Worm (Caenorhabditis elegans) whole organism, L4 larva: ENCODE measurements around the gene F42H10.2.

Experiments used
- D1046.2 ChIP-seq: fragments of 200-800 bp; sonication (Bioruptor generic); IDR thresholded peaks from 2 replicates; pipeline ENCODE4 v1.3.6; 2022; ENCODE audit warnings: missing genetic modification characterization, missing compliant biosample characterization
- F10B5.3 ChIP-seq: sonication (generic microtip); optimal IDR thresholded peaks from 2 replicates; lab custom pipeline; 2016; ENCODE audit warnings: mild to moderate bottlenecking, missing genetic modification characterization, missing compliant biosample characterization
- F37D6.2 ChIP-seq: sonication (generic microtip); optimal IDR thresholded peaks from 2 replicates; lab custom pipeline; 2016; ENCODE audit warnings: mild to moderate bottlenecking, missing genetic modification characterization, missing compliant biosample characterization
- F49E8.2 ChIP-seq: sonication (generic microtip); optimal IDR thresholded peaks from 2 replicates; lab custom pipeline; 2016; ENCODE audit warnings: missing compliant biosample characterization, mild to moderate bottlenecking, missing genetic modification characterization, borderline replicate concordance
- ZK337.2 ChIP-seq: fragments of 200-800 bp; sonication (Bioruptor generic); IDR thresholded peaks from 2 replicates; pipeline ENCODE4 v1.3.6; 2022; ENCODE audit warnings: missing genetic modification reagents, missing genetic modification characterization, missing compliant biosample characterization
- ZK546.5 ChIP-seq, 2 experiments: sonication (generic microtip); optimal IDR thresholded peaks; 2 replicates each; lab custom pipeline; 2017; ENCODE audit warnings: missing biosample characterization in 2 of 2, missing genetic modification characterization in 2 of 2
- aha-1 ChIP-seq: fragments of 150-350 bp; peaks from one replicate; lab custom pipeline; 2014; ENCODE audit warnings: missing biosample characterization, missing genetic modification characterization
- attf-4 ChIP-seq: sonication (generic microtip); optimal IDR thresholded peaks from 3 replicates; lab custom pipeline; 2017; ENCODE audit warnings: missing biosample characterization, missing genetic modification characterization
- ceh-20 ChIP-seq: fragments of 200-800 bp; sonication (Bioruptor generic); IDR thresholded peaks from 2 replicates; pipeline ENCODE4 v1.3.6; 2022; ENCODE audit warnings: missing genetic modification reagents, missing genetic modification characterization, missing compliant biosample characterization
- ceh-28 ChIP-seq: fragments of 150-350 bp; optimal IDR thresholded peaks from 2 replicates; lab custom pipeline; 2014; ENCODE audit warnings: missing biosample characterization, missing genetic modification reagents, missing genetic modification characterization
- ceh-62 ChIP-seq: sonication (generic microtip); optimal IDR thresholded peaks from 2 replicates; lab custom pipeline; 2017; ENCODE audit warnings: missing biosample characterization, missing genetic modification characterization
- ces-1 ChIP-seq: fragments of 150-350 bp; sonication (generic microtip); optimal IDR thresholded peaks from 4 replicates; lab custom pipeline; 2014; ENCODE audit warnings: missing biosample characterization, missing genetic modification reagents, missing genetic modification characterization
- daf-12 ChIP-seq: fragments of 150-350 bp; optimal IDR thresholded peaks from 2 replicates; lab custom pipeline; 2014; ENCODE audit warnings: missing biosample characterization, missing genetic modification reagents, missing genetic modification characterization
- daf-16 ChIP-seq, 3 experiments: sonication (generic microtip); optimal IDR thresholded peaks; 2 replicates each; lab custom pipeline; 2016 to 2017; ENCODE audit warnings: missing genetic modification characterization in 3 of 3, missing genetic modification reagents in 3 of 3, mild to moderate bottlenecking in 2 of 3, missing compliant biosample characterization in 2 of 3, missing biosample characterization in 1 of 3, moderate library complexity in 1 of 3
- daf-19 ChIP-seq: fragments of 200-800 bp; sonication (Bioruptor generic); conservative IDR thresholded peaks from 2 replicates; pipeline ENCODE4 v1.3.6; 2022; ENCODE audit warnings: missing genetic modification characterization, missing compliant biosample characterization
- daf-8 ChIP-seq: fragments of 200-800 bp; sonication (Bioruptor generic); IDR thresholded peaks from 2 replicates; pipeline ENCODE4 v1.3.6; 2022; ENCODE audit warnings: missing genetic modification characterization, missing compliant biosample characterization
- dmd-6 ChIP-seq: fragments of 200-800 bp; sonication (Bioruptor generic); IDR thresholded peaks from 2 replicates; pipeline ENCODE4 v1.3.6; 2022; ENCODE audit warnings: missing genetic modification reagents, missing genetic modification characterization, missing compliant biosample characterization
- dpl-1 ChIP-seq: fragments of 150-350 bp; optimal IDR thresholded peaks from 2 replicates; lab custom pipeline; 2014; ENCODE audit warnings: missing biosample characterization, missing genetic modification reagents, missing genetic modification characterization
- duxl-1 ChIP-seq: sonication (generic microtip); optimal IDR thresholded peaks from 2 replicates; lab custom pipeline; 2016; ENCODE audit warnings: mild to moderate bottlenecking, missing genetic modification characterization, moderate library complexity, missing compliant biosample characterization; ENCODE audit not compliant: poor library complexity
- dve-1 ChIP-seq: sonication (generic microtip); optimal IDR thresholded peaks from 2 replicates; lab custom pipeline; 2017; ENCODE audit warnings: antibody characterized with exemption, mild to moderate bottlenecking, missing genetic modification characterization, missing compliant biosample characterization; ENCODE audit not compliant: insufficient read depth
- fos-1 ChIP-seq: fragments of 150-350 bp; optimal IDR thresholded peaks from 2 replicates; lab custom pipeline; 2014; ENCODE audit warnings: missing biosample characterization, missing genetic modification characterization
- gei-8 ChIP-seq: fragments of 200-800 bp; sonication (Bioruptor generic); optimal IDR thresholded peaks from 2 replicates; lab custom pipeline; 2018; ENCODE audit warnings: mild to moderate bottlenecking, missing genetic modification characterization, missing compliant biosample characterization
- hlh-30 ChIP-seq: sonication (generic microtip); optimal IDR thresholded peaks from 2 replicates; lab custom pipeline; 2017; ENCODE audit warnings: antibody characterized with exemption, mild to moderate bottlenecking, missing genetic modification characterization, missing compliant biosample characterization; ENCODE audit not compliant: insufficient read depth
- jun-1 ChIP-seq: fragments of 150-350 bp; optimal IDR thresholded peaks from 2 replicates; lab custom pipeline; 2014; ENCODE audit warnings: missing biosample characterization, missing genetic modification reagents, missing genetic modification characterization
- lin-1 ChIP-seq: fragments of 200-800 bp; sonication (Bioruptor generic); IDR thresholded peaks from 2 replicates; pipeline ENCODE4 v1.3.6; 2022; ENCODE audit warnings: missing genetic modification reagents, missing genetic modification characterization, missing compliant biosample characterization
- lin-15B ChIP-seq: fragments of 150-350 bp; sonication (generic microtip); optimal IDR thresholded peaks from 3 replicates; lab custom pipeline; 2014; ENCODE audit warnings: missing biosample characterization, missing genetic modification characterization
- lin-38 ChIP-seq: fragments of 200-800 bp; sonication (Bioruptor generic); IDR thresholded peaks from 2 replicates; pipeline ENCODE4 v1.3.6; 2022; ENCODE audit warnings: missing genetic modification reagents, missing genetic modification characterization, missing compliant biosample characterization
- lin-39 ChIP-seq: fragments of 150-350 bp; optimal IDR thresholded peaks from 2 replicates; lab custom pipeline; 2014; ENCODE audit warnings: missing biosample characterization, missing genetic modification reagents, missing genetic modification characterization
- lir-3 ChIP-seq: sonication (generic microtip); optimal IDR thresholded peaks from 2 replicates; lab custom pipeline; 2016; ENCODE audit warnings: mild to moderate bottlenecking, missing genetic modification characterization, missing compliant biosample characterization
- lsy-2 ChIP-seq, 2 experiments: fragments of 150-350 bp in 1 of 2; sonication (generic microtip) in 1 of 2; optimal IDR thresholded peaks; 2 replicates each; lab custom pipeline; 2014 to 2017; ENCODE audit warnings: missing biosample characterization in 2 of 2, missing genetic modification characterization in 2 of 2
- madf-9 ChIP-seq: fragments of 200-800 bp; sonication (Bioruptor generic); conservative IDR thresholded peaks from 2 replicates; pipeline ENCODE4 v1.3.6; 2022; ENCODE audit warnings: missing genetic modification reagents, missing genetic modification characterization, missing compliant biosample characterization
- mdl-1 ChIP-seq, 2 experiments: fragments of 150-350 bp in 1 of 2; sonication (generic microtip) in 1 of 2; optimal IDR thresholded peaks; 2 replicates each; lab custom pipeline; 2014 to 2017; ENCODE audit warnings: missing biosample characterization in 2 of 2, missing genetic modification characterization in 2 of 2
- mdt-29 ChIP-seq: fragments of 200-800 bp; sonication (Bioruptor generic); IDR thresholded peaks from 2 replicates; pipeline ENCODE4 v1.3.6; 2022; ENCODE audit warnings: missing genetic modification reagents, missing genetic modification characterization, missing compliant biosample characterization
- nhr-102 ChIP-seq: sonication (generic microtip); optimal IDR thresholded peaks from 2 replicates; lab custom pipeline; 2016; ENCODE audit warnings: mild to moderate bottlenecking, missing genetic modification characterization, moderate library complexity, missing compliant biosample characterization
- nhr-11 ChIP-seq: fragments of 150-350 bp; optimal IDR thresholded peaks from 2 replicates; lab custom pipeline; 2014; ENCODE audit warnings: missing biosample characterization, missing genetic modification characterization
- nhr-111 ChIP-seq: fragments of 200-800 bp; sonication (Bioruptor generic); optimal IDR thresholded peaks from 2 replicates; lab custom pipeline; 2018; ENCODE audit warnings: mild to moderate bottlenecking, missing genetic modification characterization, missing compliant biosample characterization
- nhr-25 ChIP-seq: sonication (generic microtip); optimal IDR thresholded peaks from 2 replicates; lab custom pipeline; 2017; ENCODE audit warnings: missing genetic modification characterization, mild to moderate bottlenecking, missing compliant biosample characterization, antibody characterized with exemption, moderate library complexity, borderline replicate concordance; ENCODE audit not compliant: insufficient read depth
- nhr-42 ChIP-seq: fragments of 200-800 bp; sonication (Bioruptor generic); IDR thresholded peaks from 2 replicates; pipeline ENCODE4 v1.3.6; 2022; ENCODE audit warnings: missing genetic modification characterization, missing compliant biosample characterization
- php-3 ChIP-seq: fragments of 200-800 bp; sonication (Bioruptor generic); IDR thresholded peaks from 2 replicates; pipeline ENCODE4 v1.3.6; 2022; ENCODE audit warnings: missing genetic modification reagents, missing genetic modification characterization, missing compliant biosample characterization
- saeg-2 ChIP-seq: fragments of 200-800 bp; sonication (Bioruptor generic); IDR thresholded peaks from 2 replicates; pipeline ENCODE4 v1.3.6; 2022; ENCODE audit warnings: missing genetic modification reagents, missing genetic modification characterization, missing compliant biosample characterization
- sdz-12 ChIP-seq: fragments of 200-800 bp; sonication (Bioruptor generic); optimal IDR thresholded peaks from 2 replicates; lab custom pipeline; 2018; ENCODE audit warnings: mild to moderate bottlenecking, missing genetic modification characterization, missing compliant biosample characterization
- skn-1 ChIP-seq: fragments of 150-350 bp; optimal IDR thresholded peaks from 2 replicates; lab custom pipeline; 2014; ENCODE audit warnings: missing biosample characterization, missing genetic modification characterization
- tra-1 ChIP-seq: fragments of 200-800 bp; sonication (Bioruptor generic); IDR thresholded peaks from 2 replicates; pipeline ENCODE4 v1.3.6; 2022; ENCODE audit warnings: missing genetic modification reagents, missing genetic modification characterization, missing compliant biosample characterization
- unc-39 ChIP-seq: sonication (generic microtip); optimal IDR thresholded peaks from 2 replicates; lab custom pipeline; 2017; ENCODE audit warnings: missing biosample characterization, missing genetic modification characterization
- zip-2 ChIP-seq: fragments of 150-350 bp; optimal IDR thresholded peaks from 2 replicates; lab custom pipeline; 2014; ENCODE audit warnings: missing biosample characterization, missing genetic modification characterization
- ztf-11 ChIP-seq: fragments of 150-350 bp; optimal IDR thresholded peaks from 2 replicates; lab custom pipeline; 2014; ENCODE audit warnings: missing biosample characterization, missing genetic modification characterization
- ztf-7 ChIP-seq: fragments of 150-350 bp; optimal IDR thresholded peaks from 2 replicates; lab custom pipeline; 2014; ENCODE audit warnings: missing biosample characterization, missing genetic modification characterization

F42H10.2 gene

DNA sequence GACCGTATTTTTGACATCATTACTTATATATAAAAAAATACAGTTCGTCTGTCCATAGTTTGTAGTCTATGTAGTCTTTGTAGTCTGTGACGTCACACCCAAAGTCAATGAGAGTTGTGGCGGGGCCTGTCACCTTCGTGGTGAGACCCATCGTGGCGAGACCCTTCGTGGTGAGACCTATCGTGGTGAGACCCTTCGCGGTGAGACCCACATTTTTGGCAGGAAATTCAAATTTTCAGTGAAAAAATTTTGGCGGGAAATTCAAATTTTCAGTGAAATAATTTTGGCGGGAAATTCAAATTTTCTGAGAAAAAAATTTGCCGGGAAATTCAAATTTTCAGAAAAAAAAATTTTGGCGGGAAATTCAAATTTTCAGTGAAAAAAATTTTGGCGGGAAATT, 49.1 kb upstream of the F42H10.2 start:
- TF ChIP-seq lin-38 (GFP tag; lab: Robert Waterston, UW) (peak; percentile 10; the same call in 1 of the 2 replicates), D1046.2 (GFP tag; lab: Robert Waterston, UW) (0 out of 2 replicates have a peak, but pooled peaks have one; percentile 16), nhr-42 (GFP tag; lab: Robert Waterston, UW) (0 out of 2 replicates have a peak, but pooled peaks have one; percentile 28)

DNA sequence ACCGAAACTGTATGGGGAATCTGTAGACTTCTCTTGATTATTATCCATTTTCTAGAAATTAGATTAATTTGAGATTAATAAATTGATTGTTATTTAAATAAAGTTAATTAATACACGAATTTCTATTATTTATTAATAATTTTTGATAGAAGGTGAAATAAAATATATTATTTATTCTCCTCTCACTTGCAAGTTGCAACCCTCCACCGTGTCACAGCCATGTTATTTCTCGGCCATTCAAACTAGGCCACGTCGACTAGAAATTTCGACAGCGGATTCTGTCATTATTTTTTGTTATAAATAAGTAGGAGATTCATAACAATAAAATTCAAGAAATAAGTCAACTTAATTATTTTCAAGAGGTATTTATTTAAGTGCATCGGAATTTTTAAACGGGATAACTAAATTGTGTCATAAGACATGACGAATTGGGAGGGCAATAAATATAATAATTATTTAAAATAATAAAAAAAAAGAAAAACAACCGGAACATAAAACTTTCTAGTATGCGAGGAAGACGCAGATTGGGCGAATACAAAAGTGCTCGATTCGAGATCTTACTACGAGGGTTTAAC, 46.8 kb upstream of the F42H10.2 start, which contains the start of gene ufbp-1:
Gene ufbp-1, minus strand, starts transcription at position 51 of the 575 bp plus-strand sequence.
- peak in 1 of 2 experiments; percentile 93 for TF ChIP-seq lsy-2 (tag; optimal IDR thresholded peaks at IDR 0.05; lab: Kevin White, UChicago)
- no peak for TF ChIP-seq skn-1 (tag; lab: Kevin White, UChicago)
- peak; percentile 79 for TF ChIP-seq php-3
- no peak for TF ChIP-seq ceh-20 (GFP tag; lab: Robert Waterston, UW)
- 0 out of 2 replicates have a peak, but pooled peaks have one; percentile 23 for TF ChIP-seq daf-8
- peak; percentile 63 for TF ChIP-seq ztf-7 (tag; lab: Kevin White, UChicago)
- TF ChIP-seq daf-12 (tag; lab: Kevin White, UChicago) = no peak
- TF ChIP-seq madf-9 (GFP tag; lab: Robert Waterston, UW) = 0 out of 2 replicates have a peak, but pooled peaks have one; percentile 24
- TF ChIP-seq dpl-1 (GFP tag; lab: Kevin White, UChicago) = peak; percentile 61
- peak; percentile 71 for TF ChIP-seq gei-8 (GFP tag; lab: Kevin White, UChicago)
- peak; percentile 42 for TF ChIP-seq attf-4
- no peak for TF ChIP-seq nhr-25
- TF ChIP-seq fos-1 (tag; lab: Kevin White, UChicago) = no peak
- no peak for TF ChIP-seq lin-39
- TF ChIP-seq nhr-102 (tag; lab: Kevin White, UChicago) = peak; percentile 68
- TF ChIP-seq nhr-11 = no peak
- TF ChIP-seq daf-16 (GFP tag; optimal IDR thresholded peaks at IDR 0.05; lab: Kevin White, UChicago) = peak; percentile 49 to 61
- peak; percentile 86 for TF ChIP-seq daf-16 (tag; optimal IDR thresholded peaks at IDR 0.05; lab: Kevin White, UChicago)
- peak; percentile 78; the same call in 1 of the 2 replicates for TF ChIP-seq tra-1
- TF ChIP-seq nhr-111 (GFP tag; lab: Kevin White, UChicago) = peak; percentile 34
- TF ChIP-seq nhr-42 (GFP tag; lab: Robert Waterston, UW) = peak; percentile 84
- TF ChIP-seq sdz-12 (GFP tag; lab: Kevin White, UChicago) = peak; percentile 87
- peak; percentile 51; the same call in 1 of the 2 replicates for TF ChIP-seq dmd-6 (GFP tag; lab: Robert Waterston, UW)
- peak; percentile 85 for TF ChIP-seq daf-19 (GFP tag; lab: Robert Waterston, UW)
- TF ChIP-seq dve-1 = peak; percentile 89
- peak; percentile 90 for TF ChIP-seq lin-1
- TF ChIP-seq zip-2 = peak; percentile 38
- peak; percentile 82 for TF ChIP-seq lin-38 (GFP tag; lab: Robert Waterston, UW)
- no peak for TF ChIP-seq mdl-1 (tag; optimal IDR thresholded peaks at IDR 0.05; lab: Kevin White, UChicago)
- no peak for TF ChIP-seq ceh-28 (tag; lab: Kevin White, UChicago)
- TF ChIP-seq F49E8.2 (tag; lab: Kevin White, UChicago) = peak; percentile 62
- TF ChIP-seq saeg-2 (GFP tag; lab: Robert Waterston, UW) = peak; percentile 74
- TF ChIP-seq lir-3 (tag; lab: Kevin White, UChicago) = no peak
- TF ChIP-seq lin-15B (tag; lab: Kevin White, UChicago) = no peak
- no peak for TF ChIP-seq F10B5.3 (tag; lab: Kevin White, UChicago)
- 0 out of 2 replicates have a peak, but pooled peaks have one; percentile 38 for TF ChIP-seq mdt-29 (GFP tag; lab: Robert Waterston, UW)
- TF ChIP-seq ZK337.2 (GFP tag; lab: Robert Waterston, UW) = peak; percentile 37; the same call in 1 of the 2 replicates
- TF ChIP-seq F37D6.2 (tag; lab: Kevin White, UChicago) = peak; percentile 8
- no peak for TF ChIP-seq ztf-11
- TF ChIP-seq ceh-62 (tag; lab: Kevin White, UChicago) = no peak
- no peak for TF ChIP-seq jun-1
- no peak for TF ChIP-seq ZK546.5 (tag; optimal IDR thresholded peaks at IDR 0.05; lab: Kevin White, UChicago)
- peak; percentile 60 for TF ChIP-seq duxl-1
- TF ChIP-seq ces-1 (GFP tag; lab: Kevin White, UChicago) = no peak
- no peak for TF ChIP-seq unc-39 (tag; lab: Kevin White, UChicago)
- no peak for TF ChIP-seq aha-1 (tag; lab: Kevin White, UChicago)
- peak; percentile 34 for TF ChIP-seq hlh-30 (tag; lab: Kevin White, UChicago)
